Worm (Caenorhabditis elegans): Measurements from ENCODE around the gene sdhd-1.
A peak's percentile ranks its signal among the peaks of the same experiment; 100 is the strongest.

DNA sequence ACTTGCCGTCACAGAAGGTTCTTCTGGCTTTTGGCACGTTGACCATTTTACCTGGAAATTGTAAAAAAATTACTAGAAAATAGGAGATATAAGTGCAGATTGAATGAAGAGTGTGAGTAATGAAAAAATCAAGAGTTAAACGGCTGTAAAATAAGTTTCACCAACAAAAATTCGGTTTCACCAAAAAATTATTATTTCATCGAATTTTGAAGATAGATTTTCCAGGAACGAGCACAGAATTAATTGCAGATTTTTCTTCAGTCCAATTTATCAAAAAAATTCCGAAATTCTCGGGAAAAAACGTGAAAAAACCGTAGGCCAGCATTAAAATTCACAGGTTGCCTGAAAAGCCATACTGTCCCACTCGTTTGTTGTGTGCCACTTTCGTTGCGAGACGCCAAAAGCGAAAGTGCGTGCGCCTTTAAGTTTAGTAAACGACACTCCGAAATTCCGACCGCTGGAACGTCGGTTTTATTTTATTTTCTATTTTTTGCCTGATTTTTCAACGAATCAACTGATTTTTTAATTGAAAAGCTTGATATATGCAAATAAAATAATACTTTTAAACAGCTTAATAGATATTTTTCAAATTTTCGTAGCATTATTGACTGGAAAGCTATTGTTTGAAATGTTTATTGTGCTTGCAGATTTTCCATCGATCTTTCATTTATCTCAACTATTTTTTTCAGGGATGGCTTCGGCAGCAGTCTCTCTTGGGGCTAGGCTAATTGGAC is 47.6 kb upstream of the sdhd-1 start, which contains the start of the genes rpl-36.A and nuo-1:
- TF ChIP-seq scrt-1 (GFP tag; IDR thresholded peaks at IDR 0.05) (no peak), ama-1 (optimal IDR thresholded peaks at IDR 0.05) (no peak), sea-1 (GFP tag; conservative IDR thresholded peaks at IDR 0.05) (no peak), B0310.2 (tag; optimal IDR thresholded peaks at IDR 0.05) (no peak), ceh-13 (GFP tag; optimal IDR thresholded peaks at IDR 0.05) (no peak), tbx-11 (GFP tag; IDR thresholded peaks at IDR 0.05) (no peak), hmbx-1 (tag; optimal IDR thresholded peaks at IDR 0.05) (no peak), tbx-37 (GFP tag; conservative IDR thresholded peaks at IDR 0.05) (0 out of 2 replicates have a peak, but pooled peaks have one; percentile 18), flt-1 (GFP tag; IDR thresholded peaks at IDR 0.05) (no peak), hmg-4 (GFP tag; optimal IDR thresholded peaks at IDR 0.05) (no peak), ets-7 (tag; optimal IDR thresholded peaks at IDR 0.05) (no peak), tra-4 (tag; optimal IDR thresholded peaks at IDR 0.05) (no peak)
